Worm (Caenorhabditis elegans): Measurements from ENCODE around the gene srt-74.

DNA sequence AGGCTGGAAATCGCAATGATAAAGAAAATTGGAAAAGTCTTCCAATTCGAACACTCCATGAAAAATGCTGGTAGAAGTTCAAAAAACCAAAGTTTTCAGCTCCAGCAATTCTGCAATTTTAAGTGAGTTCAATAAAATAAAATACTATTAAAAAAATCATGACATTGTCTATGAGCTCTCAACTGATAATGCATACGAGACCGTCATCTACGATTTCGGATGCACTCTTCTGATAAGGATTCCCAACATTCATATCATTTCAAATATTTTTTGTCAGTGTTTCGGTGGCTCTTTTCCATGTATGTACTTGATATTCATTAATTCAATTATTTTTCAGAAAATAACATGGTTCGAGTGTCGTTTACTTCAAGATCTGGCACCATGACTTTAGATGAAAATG, 19.0 kb upstream of the srt-74 start, which contains the start of gene F14D7.6:
- TF ChIP-seq fkh-10 (GFP tag; optimal IDR thresholded peaks at IDR 0.05) (no peak), tbx-2 (tag; optimal IDR thresholded peaks at IDR 0.05) (no peak), elt-2 (tag; optimal IDR thresholded peaks at IDR 0.05) (peak; percentile 21), hlh-30 (tag; optimal IDR thresholded peaks at IDR 0.05; ENCODE audit: insufficient read depth) (no peak), T23F11.4 (GFP tag; optimal IDR thresholded peaks at IDR 0.05) (no peak)

Measured in whole organism, late embryonic.